Fruit fly (Drosophila melanogaster) whole organism, prepupa: ENCODE data around the gene CG45061.

Experiments
- CG11902 ChIP-seq: fragments of 200-800 bp; sonication (Bioruptor generic); optimal IDR thresholded peaks from 3 replicates; lab custom pipeline; 2016; ENCODE audit warnings: missing biosample characterization, missing genetic modification characterization
- Eip93F ChIP-seq: fragments of 200-800 bp; sonication (Bioruptor generic); optimal IDR thresholded peaks from 2 replicates; lab custom pipeline; 2016; ENCODE audit warnings: missing biosample characterization, mild to moderate bottlenecking, missing genetic modification characterization
- Lpt ChIP-seq: fragments of 200-800 bp; sonication (Bioruptor generic); optimal IDR thresholded peaks from 3 replicates; lab custom pipeline; 2016; ENCODE audit warnings: missing biosample characterization, missing genetic modification characterization
- Sox102F ChIP-seq: fragments of 200-800 bp; sonication (Bioruptor generic); optimal IDR thresholded peaks from 2 replicates; lab custom pipeline; 2016; ENCODE audit warnings: missing biosample characterization, mild to moderate bottlenecking, missing genetic modification characterization
- eg ChIP-seq: fragments of 200-800 bp; sonication (Bioruptor generic); IDR thresholded peaks from 3 replicates; pipeline ENCODE4 v1.3.6; 2022; ENCODE audit warnings: missing biosample characterization, missing genetic modification characterization

DNA sequence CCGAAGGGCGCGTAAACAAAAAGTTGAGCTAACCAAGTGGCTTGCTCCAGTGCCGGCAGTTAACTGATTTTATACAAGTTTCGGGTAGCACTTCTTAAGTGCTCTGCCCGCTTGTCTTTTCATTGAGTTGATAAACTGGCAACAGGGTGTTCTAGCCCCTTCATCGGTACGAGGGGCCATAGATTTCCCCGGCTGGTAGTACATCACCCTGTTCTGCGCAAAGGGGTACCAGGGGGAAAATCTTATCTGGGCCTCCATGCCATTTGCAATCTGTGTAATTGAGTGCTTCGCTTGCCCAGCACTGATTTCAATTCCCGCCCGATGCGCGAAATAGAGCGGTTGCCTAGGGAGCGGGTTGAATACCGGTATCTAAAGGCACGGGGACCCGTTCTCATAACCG is at the start of gene CG45061:
- TF ChIP-seq Sox102F (GFP tag; lab: Kevin White, UChicago): no peak
- no peak for TF ChIP-seq Lpt (GFP tag; lab: Kevin White, UChicago)
- TF ChIP-seq Eip93F: no peak
- 0 out of 3 replicates have a peak, but pooled peaks have one; percentile 15 for TF ChIP-seq eg (GFP tag; lab: Robert Waterston, UW)
- no peak for TF ChIP-seq CG11902 (GFP tag; lab: Kevin White, UChicago)
